Fruit fly (Drosophila melanogaster) whole organism, embryonic: ENCODE results near the gene CG42535.
A peak's percentile ranks its signal among the peaks of the same experiment; 100 is the strongest.

ENCODE experiments used
- Ada2b ChIP-seq: fragments of 200-800 bp; sonication (Bioruptor generic); IDR thresholded peaks from 2 replicates; pipeline ENCODE4 v1.3.6; 2022; ENCODE audit warnings: missing biosample characterization, missing genetic modification characterization
- Aef1 ChIP-seq: fragments of 200-800 bp; sonication (Bioruptor generic); IDR thresholded peaks from 3 replicates; pipeline ENCODE4 v1.3.6; 2022; ENCODE audit warnings: missing biosample characterization, missing genetic modification characterization
- Bdp1 ChIP-seq: fragments of 200-800 bp; sonication (Bioruptor generic); optimal IDR thresholded peaks from 3 replicates; lab custom pipeline; 2016; ENCODE audit warnings: missing biosample characterization, missing genetic modification characterization
- CG10321 ChIP-seq: fragments of 200-800 bp; sonication (Bioruptor generic); IDR thresholded peaks from 2 replicates; pipeline ENCODE4 v1.3.6; 2022; ENCODE audit warnings: missing biosample characterization, missing genetic modification characterization
- CG10565 ChIP-seq: fragments of 200-800 bp; sonication (Bioruptor generic); optimal IDR thresholded peaks from 3 replicates; lab custom pipeline; 2016; ENCODE audit warnings: missing biosample characterization, mild to moderate bottlenecking, missing genetic modification characterization
- CG11085 ChIP-seq: fragments of 200-800 bp; sonication (Bioruptor generic); IDR thresholded peaks from 2 replicates; pipeline ENCODE4 v1.3.6; 2022; ENCODE audit warnings: missing biosample characterization, missing genetic modification characterization
- CG11696 ChIP-seq: fragments of 200-800 bp; sonication (Bioruptor generic); IDR thresholded peaks from 2 replicates; pipeline ENCODE4 v1.3.6; 2022; ENCODE audit warnings: missing biosample characterization, missing genetic modification characterization
- CG12659 ChIP-seq: fragments of 200-800 bp; sonication (Bioruptor generic); optimal IDR thresholded peaks from 3 replicates; lab custom pipeline; 2017; ENCODE audit warnings: mild to moderate bottlenecking, missing biosample characterization, missing genetic modification reagents, missing genetic modification characterization
- CG13424 ChIP-seq: fragments of 200-800 bp; sonication (Bioruptor generic); optimal IDR thresholded peaks from 2 replicates; lab custom pipeline; 2019; ENCODE audit warnings: missing biosample characterization, mild to moderate bottlenecking, missing genetic modification characterization, moderate library complexity
- CG13775 ChIP-seq: fragments of 200-800 bp; sonication (Bioruptor generic); optimal IDR thresholded peaks from 3 replicates; lab custom pipeline; 2017; ENCODE audit warnings: missing biosample characterization, mild to moderate bottlenecking, missing genetic modification characterization
- CG15011 ChIP-seq: fragments of 200-800 bp; sonication (Bioruptor generic); optimal IDR thresholded peaks from 3 replicates; lab custom pipeline; 2018; ENCODE audit warnings: missing biosample characterization, mild to moderate bottlenecking, missing genetic modification characterization
- CG15073 ChIP-seq: fragments of 200-800 bp; sonication (Bioruptor generic); optimal IDR thresholded peaks from 2 replicates; lab custom pipeline; 2016; ENCODE audit warnings: missing biosample characterization, missing genetic modification characterization
- CG17361 ChIP-seq: fragments of 200-800 bp; sonication (Bioruptor generic); IDR thresholded peaks from 3 replicates; pipeline ENCODE4 v1.3.6; 2022; ENCODE audit warnings: missing biosample characterization, missing genetic modification characterization
- CG17568 ChIP-seq: fragments of 200-800 bp; sonication (Bioruptor generic); optimal IDR thresholded peaks from 2 replicates; lab custom pipeline; 2018; ENCODE audit warnings: missing biosample characterization, mild to moderate bottlenecking, missing genetic modification characterization, moderate library complexity
- CG1832 ChIP-seq: fragments of 200-800 bp; sonication (Bioruptor generic); optimal IDR thresholded peaks from 2 replicates; lab custom pipeline; 2017; ENCODE audit warnings: missing biosample characterization, mild to moderate bottlenecking, missing genetic modification characterization, inconsistent platforms
- CG2712 ChIP-seq: fragments of 200-800 bp; optimal IDR thresholded peaks from 3 replicates; lab custom pipeline; 2019; ENCODE audit warnings: missing biosample characterization, mild to moderate bottlenecking, missing genetic modification characterization, moderate library complexity
- CG30403 ChIP-seq: fragments of 200-800 bp; sonication (Bioruptor generic); optimal IDR thresholded peaks from 3 replicates; lab custom pipeline; 2016; ENCODE audit warnings: missing biosample characterization, missing genetic modification characterization
- CG31388 ChIP-seq: fragments of 200-800 bp; sonication (Bioruptor generic); optimal IDR thresholded peaks from 2 replicates; lab custom pipeline; 2016; ENCODE audit warnings: missing biosample characterization, missing genetic modification characterization
- CG3163 ChIP-seq: fragments of 200-800 bp; sonication (Bioruptor generic); optimal IDR thresholded peaks from 3 replicates; lab custom pipeline; 2016; ENCODE audit warnings: missing biosample characterization, missing genetic modification characterization
- CG3838 ChIP-seq: fragments of 200-800 bp; sonication (Bioruptor generic); optimal IDR thresholded peaks from 3 replicates; lab custom pipeline; 2016; ENCODE audit warnings: missing biosample characterization, missing genetic modification characterization
- CG4360 ChIP-seq: fragments of 200-800 bp; sonication (Bioruptor generic); IDR thresholded peaks from 2 replicates; pipeline ENCODE4 v1.3.6; 2022; ENCODE audit warnings: missing biosample characterization, missing genetic modification characterization
- CG6791 ChIP-seq: fragments of 200-800 bp; sonication (Bioruptor generic); IDR thresholded peaks from 3 replicates; pipeline ENCODE4 v1.3.6; 2022; ENCODE audit warnings: missing biosample characterization, missing genetic modification characterization; ENCODE audit not compliant: partially characterized antibody
- CG7271 ChIP-seq: fragments of 200-800 bp; sonication (Bioruptor generic); optimal IDR thresholded peaks from 2 replicates; lab custom pipeline; 2018; ENCODE audit warnings: missing biosample characterization, mild to moderate bottlenecking, missing genetic modification characterization, moderate library complexity
- CG7745 ChIP-seq: fragments of 200-800 bp; sonication (Bioruptor generic); optimal IDR thresholded peaks from 2 replicates; lab custom pipeline; 2018; ENCODE audit warnings: missing biosample characterization, mild to moderate bottlenecking, missing genetic modification characterization, moderate library complexity
- CG9727 ChIP-seq: fragments of 200-800 bp; sonication (Bioruptor generic); optimal IDR thresholded peaks from 3 replicates; lab custom pipeline; 2017; ENCODE audit warnings: missing biosample characterization, mild to moderate bottlenecking, missing genetic modification characterization
- CG9817 ChIP-seq: fragments of 200-800 bp; sonication (Bioruptor generic); optimal IDR thresholded peaks from 2 replicates; lab custom pipeline; 2018; ENCODE audit warnings: missing biosample characterization, mild to moderate bottlenecking, missing genetic modification characterization, moderate library complexity
- Drgx ChIP-seq: fragments of 200-800 bp; sonication (Bioruptor generic); IDR thresholded peaks from 2 replicates; pipeline ENCODE4 v1.3.6; 2022; ENCODE audit warnings: missing biosample characterization, missing genetic modification characterization
- Ets97D ChIP-seq: fragments of 200-800 bp; sonication (Bioruptor generic); optimal IDR thresholded peaks from 3 replicates; lab custom pipeline; 2016; ENCODE audit warnings: missing biosample characterization, missing genetic modification characterization
- Nf-YA ChIP-seq: fragments of 200-800 bp; sonication (Bioruptor generic); IDR thresholded peaks from 2 replicates; pipeline ENCODE4 v1.3.6; 2022; ENCODE audit warnings: missing biosample characterization, missing genetic modification characterization
- Six4 ChIP-seq: fragments of 200-800 bp; sonication (Bioruptor generic); optimal IDR thresholded peaks from 2 replicates; lab custom pipeline; 2016; ENCODE audit warnings: missing biosample characterization, missing genetic modification characterization
- Taf1 ChIP-seq: fragments of 200-800 bp; sonication (Bioruptor generic); IDR thresholded peaks from 2 replicates; pipeline ENCODE4 v1.3.6; 2022; ENCODE audit warnings: missing biosample characterization, missing genetic modification characterization
- Usf ChIP-seq: fragments of 200-800 bp; sonication (Bioruptor generic); optimal IDR thresholded peaks from 2 replicates; lab custom pipeline; 2017; ENCODE audit warnings: missing genotype, missing biosample characterization, missing genetic modification characterization
- abd-A ChIP-seq: fragments of 200-800 bp; sonication (Bioruptor generic); optimal IDR thresholded peaks from 3 replicates; lab custom pipeline; 2019; ENCODE audit warnings: missing biosample characterization, mild to moderate bottlenecking, missing genetic modification characterization, moderate library complexity
- aop ChIP-seq: fragments of 200-800 bp; sonication (Bioruptor generic); IDR thresholded peaks from 2 replicates; pipeline ENCODE4 v1.3.6; 2022; ENCODE audit warnings: missing biosample characterization, missing genetic modification characterization
- ap ChIP-seq: fragments of 200-800 bp; sonication (Bioruptor generic); IDR thresholded peaks from 2 replicates; pipeline ENCODE4 v1.3.6; 2022; ENCODE audit warnings: missing biosample characterization, missing genetic modification characterization
- chm ChIP-seq: fragments of 200-800 bp; sonication (Bioruptor generic); IDR thresholded peaks from 2 replicates; pipeline ENCODE4 v1.3.6; 2022; ENCODE audit warnings: missing biosample characterization, missing genetic modification characterization
- ems ChIP-seq: fragments of 200-800 bp; sonication (Bioruptor generic); optimal IDR thresholded peaks from 3 replicates; lab custom pipeline; 2016; ENCODE audit warnings: missing biosample characterization, missing genetic modification characterization
- ewg ChIP-seq: fragments of 200-800 bp; sonication (Bioruptor generic); optimal IDR thresholded peaks from 3 replicates; lab custom pipeline; 2017; ENCODE audit warnings: mild to moderate bottlenecking, missing biosample characterization, missing genetic modification reagents, missing genetic modification characterization
- fd3F ChIP-seq: fragments of 200-800 bp; sonication (Bioruptor generic); optimal IDR thresholded peaks from 2 replicates; lab custom pipeline; 2018; ENCODE audit warnings: missing biosample characterization, mild to moderate bottlenecking, missing genetic modification characterization, moderate library complexity
- gem ChIP-seq: fragments of 200-800 bp; sonication (Bioruptor generic); optimal IDR thresholded peaks from 2 replicates; lab custom pipeline; 2019; ENCODE audit warnings: missing biosample characterization, mild to moderate bottlenecking, missing genetic modification characterization, moderate library complexity
- hbn ChIP-seq: fragments of 200-800 bp; sonication (Bioruptor generic); IDR thresholded peaks from 2 replicates; pipeline ENCODE4 v1.3.6; 2022; ENCODE audit warnings: missing biosample characterization, missing genetic modification characterization; ENCODE audit not compliant: partially characterized antibody
- maf-S ChIP-seq: fragments of 200-800 bp; sonication (Bioruptor generic); optimal IDR thresholded peaks from 2 replicates; lab custom pipeline; 2016; ENCODE audit warnings: missing biosample characterization, missing genetic modification characterization
- peb ChIP-seq: fragments of 200-800 bp; sonication (Bioruptor generic); IDR thresholded peaks from 2 replicates; pipeline ENCODE4 v1.3.6; 2022; ENCODE audit warnings: missing biosample characterization, missing genetic modification characterization
- pnt ChIP-seq: fragments of 200-800 bp; sonication (Bioruptor generic); optimal IDR thresholded peaks from 3 replicates; lab custom pipeline; 2016; ENCODE audit warnings: missing biosample characterization, missing genetic modification characterization
- prd ChIP-seq, 3 experiments: fragments of >200 bp in 2 of 3; fragments of 200-800 bp in 1 of 3; sonication (Bioruptor generic) in 1 of 3; optimal IDR thresholded peaks in 2 of 3; IDR thresholded peaks in 1 of 3; 2 replicates in 2 of 3; 3 replicates in 1 of 3; pipeline versions ENCODE4 v1.3.6 to Lab custom; 2017 to 2022; ENCODE audit warnings: missing biosample characterization in 1 of 3, missing genetic modification characterization in 1 of 3
- psq ChIP-seq: fragments of 200-800 bp; sonication (Bioruptor generic); optimal IDR thresholded peaks from 2 replicates; lab custom pipeline; 2017; ENCODE audit warnings: missing biosample characterization, missing genetic modification characterization
- seq ChIP-seq: fragments of 200-800 bp; sonication (Bioruptor generic); IDR thresholded peaks from 2 replicates; pipeline ENCODE4 v1.3.6; 2022; ENCODE audit warnings: missing biosample characterization, missing genetic modification characterization
- sim ChIP-seq: fragments of 200-800 bp; sonication (Bioruptor generic); IDR thresholded peaks from 2 replicates; pipeline ENCODE4 v1.3.6; 2022; ENCODE audit warnings: missing biosample characterization, missing genetic modification characterization
- tll ChIP-seq, 2 experiments: fragments of 200-800 bp in 1 of 2; fragments of >200 bp in 1 of 2; sonication (Bioruptor generic) in 1 of 2; optimal IDR thresholded peaks; 2 replicates each; lab custom pipeline; 2017 to 2019; ENCODE audit warnings: missing biosample characterization in 2 of 2, missing genetic modification characterization in 2 of 2, mild to moderate bottlenecking in 1 of 2, moderate library complexity in 1 of 2
- tup ChIP-seq: fragments of 200-800 bp; sonication (Bioruptor generic); optimal IDR thresholded peaks from 2 replicates; lab custom pipeline; 2016; ENCODE audit warnings: missing biosample characterization, mild to moderate bottlenecking, missing genetic modification characterization, moderate library complexity

The CG42535 gene

DNA sequence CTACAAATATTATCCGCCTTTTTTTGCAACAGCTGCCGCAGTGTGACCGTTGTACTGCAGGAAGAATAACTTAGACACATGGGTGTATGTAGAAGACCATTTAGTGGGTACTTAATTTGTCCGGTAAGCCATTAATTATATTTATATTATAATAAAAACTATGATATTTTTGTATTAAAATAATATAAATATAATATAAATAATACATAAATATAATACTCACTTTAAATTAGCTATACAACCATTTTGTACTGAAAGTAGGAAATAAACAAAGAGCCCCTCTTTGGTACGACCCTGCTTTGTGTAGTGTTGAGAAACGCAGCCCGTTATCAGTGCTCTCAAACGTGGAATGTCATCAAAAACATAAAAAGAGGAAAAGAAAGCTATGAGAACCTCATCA lies 7.1 kb upstream of the CG42535 start, which contains the start of gene Cnep1r2 (continued):
- TF ChIP-seq ems (GFP tag; lab: Kevin White, UChicago): peak; percentile 49
- peak; percentile 88 for TF ChIP-seq CG17568 (GFP tag; lab: Kevin White, UChicago)
- TF ChIP-seq CG11696 (GFP tag; lab: Robert Waterston, UW): peak; percentile 79
- peak; percentile 94 for TF ChIP-seq CG11085 (GFP tag; lab: Robert Waterston, UW)
- peak; percentile 73 for TF ChIP-seq chm
- TF ChIP-seq CG31388 (GFP tag; lab: Kevin White, UChicago): peak; percentile 70
- TF ChIP-seq CG17361 (GFP tag; lab: Robert Waterston, UW): peak; percentile 98
- TF ChIP-seq CG15011 (GFP tag; lab: Kevin White, UChicago): peak; percentile 72
- peak; percentile 44 for TF ChIP-seq Ets97D (GFP tag; lab: Kevin White, UChicago)
- TF ChIP-seq ap (GFP tag; lab: Robert Waterston, UW): peak; percentile 87
- TF ChIP-seq ewg (GFP tag; lab: Kevin White, UChicago): peak; percentile 90
- TF ChIP-seq fd3F: peak; percentile 96
- TF ChIP-seq aop (GFP tag; lab: Robert Waterston, UW): no peak; the same call in 1 of the 2 replicates
- TF ChIP-seq CG7271: peak; percentile 94
- TF ChIP-seq Ada2b (GFP tag; lab: Robert Waterston, UW): peak; percentile 90
- peak; percentile 97 for TF ChIP-seq CG12659
- TF ChIP-seq Drgx (GFP tag; lab: Robert Waterston, UW): peak; percentile 92
- TF ChIP-seq Six4: peak; percentile 93
- TF ChIP-seq psq (GFP tag; lab: Kevin White, UChicago): peak; percentile 83
- no peak for TF ChIP-seq abd-A (tag; lab: Kevin White, UChicago)
- TF ChIP-seq maf-S: peak; percentile 49
- TF ChIP-seq Nf-YA (GFP tag; lab: Robert Waterston, UW): peak; percentile 82
- peak; percentile 64 for TF ChIP-seq Bdp1 (GFP tag; lab: Kevin White, UChicago)
- TF ChIP-seq pnt (GFP tag; lab: Kevin White, UChicago): peak; percentile 82
- TF ChIP-seq CG2712: peak; percentile 98
- peak; percentile 90 for TF ChIP-seq CG30403 (GFP tag; lab: Kevin White, UChicago)
- TF ChIP-seq CG9817 (tag; lab: Kevin White, UChicago): peak; percentile 98
- peak; percentile 77 for TF ChIP-seq peb
- TF ChIP-seq CG3838: peak; percentile 79
- TF ChIP-seq CG1832: no peak
- TF ChIP-seq CG13424: peak; percentile 98
- peak in 1 of 2 experiments; percentile 60 for TF ChIP-seq tll (GFP tag; optimal IDR thresholded peaks at IDR 0.05; lab: Kevin White, UChicago)
- TF ChIP-seq CG3163 (GFP tag; lab: Kevin White, UChicago): peak; percentile 38
- TF ChIP-seq prd (optimal IDR thresholded peaks at IDR 0.05; lab: Kevin White, UChicago): no peak
- TF ChIP-seq prd (GFP tag; IDR thresholded peaks at IDR 0.05; lab: Robert Waterston, UW): peak; percentile 98
- TF ChIP-seq tup (GFP tag; lab: Kevin White, UChicago): peak; percentile 83
- TF ChIP-seq CG6791 (GFP tag; lab: Robert Waterston, UW): no peak
- peak; percentile 71 for TF ChIP-seq CG4360 (GFP tag; lab: Robert Waterston, UW)
- peak; percentile 24 for TF ChIP-seq CG10565 (GFP tag; lab: Kevin White, UChicago)
- TF ChIP-seq Usf (GFP tag; lab: Kevin White, UChicago): peak; percentile 94
- no peak for TF ChIP-seq hbn (GFP tag; lab: Robert Waterston, UW)
- TF ChIP-seq Taf1: peak; percentile 87
- peak; percentile 55 for TF ChIP-seq CG15073
- peak; percentile 88 for TF ChIP-seq sim
- peak; percentile 97 for TF ChIP-seq CG13775
- TF ChIP-seq CG9727: peak; percentile 96
- peak; percentile 63 for TF ChIP-seq CG7745 (tag; lab: Kevin White, UChicago)
- peak; percentile 43; the same call in 1 of the 2 replicates for TF ChIP-seq CG10321 (GFP tag; lab: Robert Waterston, UW)
- peak; percentile 93 for TF ChIP-seq Aef1
- peak; percentile 90 for TF ChIP-seq seq (GFP tag; lab: Robert Waterston, UW)
- TF ChIP-seq gem (tag; lab: Kevin White, UChicago): peak; percentile 99
